Fruit fly (Drosophila melanogaster): Measurements from ENCODE around the gene CG13689.

The CG13689 gene

dm6 chr2L:602439-602879 is at the start of gene CG13689 (continued):
- TF ChIP-seq B-H2 (GFP tag; optimal IDR thresholded peaks at IDR 0.05) (no peak), CG6854 (GFP tag; optimal IDR thresholded peaks at IDR 0.05) (no peak), CG7372 (GFP tag; IDR thresholded peaks at IDR 0.05) (no peak; the same call in 1 of the 2 replicates), fru (optimal IDR thresholded peaks at IDR 0.05) (no peak), jing (GFP tag; optimal IDR thresholded peaks at IDR 0.05) (no peak), tll (GFP tag; optimal IDR thresholded peaks at IDR 0.05) (no peak), Dbx (GFP tag; IDR thresholded peaks at IDR 0.05) (no peak), mirr (GFP tag; optimal IDR thresholded peaks at IDR 0.05) (no peak), CG11456 (GFP tag; IDR thresholded peaks at IDR 0.05) (peak; percentile 86), Dip2 (GFP tag; IDR thresholded peaks at IDR 0.05) (peak; percentile 99), CG7745 (tag; optimal IDR thresholded peaks at IDR 0.05) (no peak), CG6813 (GFP tag; optimal IDR thresholded peaks at IDR 0.05) (no peak), CG33213 (GFP tag; optimal IDR thresholded peaks at IDR 0.05) (peak; percentile 24), TFAM (GFP tag; optimal IDR thresholded peaks at IDR 0.05) (no peak), NfI (GFP tag; optimal IDR thresholded peaks at IDR 0.05) (peak; percentile 60), CG10654 (GFP tag; optimal IDR thresholded peaks at IDR 0.05) (peak; percentile 33), sc (optimal IDR thresholded peaks at IDR 0.05) (no peak), sc (GFP tag; optimal IDR thresholded peaks at IDR 0.05) (no peak), sim (GFP tag; IDR thresholded peaks at IDR 0.05) (no peak), Mrtf (GFP tag; IDR thresholded peaks at IDR 0.05) (peak; percentile 22; the same call in 1 of the 3 replicates), Aef1 (GFP tag; IDR thresholded peaks at IDR 0.05) (peak; percentile 46; the same call in 1 of the 3 replicates), CG16813 (GFP tag; IDR thresholded peaks at IDR 0.05; ENCODE audit: partially characterized antibody) (no peak), exex (tag; optimal IDR thresholded peaks at IDR 0.05) (no peak), Nf-YA (GFP tag; IDR thresholded peaks at IDR 0.05) (no peak), CG3407 (GFP tag; optimal IDR thresholded peaks at IDR 0.05) (peak; percentile 17), ash1 (GFP tag; optimal IDR thresholded peaks at IDR 0.05) (no peak), lbe (GFP tag; optimal IDR thresholded peaks at IDR 0.05) (no peak), Chrac-16 (GFP tag; optimal IDR thresholded peaks at IDR 0.05) (peak; percentile 77), tx (GFP tag; optimal IDR thresholded peaks at IDR 0.05) (no peak), CG6765 (GFP tag; optimal IDR thresholded peaks at IDR 0.05) (no peak), zen2 (GFP tag; IDR thresholded peaks at IDR 0.05; ENCODE audit: partially characterized antibody) (no peak), CG12942 (GFP tag; optimal IDR thresholded peaks at IDR 0.05) (peak; percentile 0), lmd (GFP tag; IDR thresholded peaks at IDR 0.05) (peak; percentile 53; the same call in 1 of the 2 replicates), slp2 (GFP tag; optimal IDR thresholded peaks at IDR 0.05) (no peak), CG8944 (GFP tag; optimal IDR thresholded peaks at IDR 0.05) (peak; percentile 13), ap (GFP tag; IDR thresholded peaks at IDR 0.05) (no peak), Hr3 (GFP tag; optimal IDR thresholded peaks at IDR 0.05) (peak; percentile 67), CG6254 (GFP tag; optimal IDR thresholded peaks at IDR 0.05) (no peak), Dip3 (GFP tag; optimal IDR thresholded peaks at IDR 0.05) (peak; percentile 13), CG3995 (GFP tag; optimal IDR thresholded peaks at IDR 0.05) (peak; percentile 82), CG11504 (tag; optimal IDR thresholded peaks at IDR 0.05) (peak; percentile 59), da (GFP tag; optimal IDR thresholded peaks at IDR 0.05) (no peak), CG6791 (GFP tag; IDR thresholded peaks at IDR 0.05; ENCODE audit: partially characterized antibody) (no peak), CG12071 (GFP tag; optimal IDR thresholded peaks at IDR 0.05) (no peak), CTCF (GFP tag; optimal IDR thresholded peaks at IDR 0.05) (peak; percentile 100), bbx (GFP tag; IDR thresholded peaks at IDR 0.05; ENCODE audit: partially characterized antibody) (no peak), CG17328 (GFP tag; IDR thresholded peaks at IDR 0.05) (no peak; the same call in 1 of the 2 replicates), knrl (GFP tag; IDR thresholded peaks at IDR 0.05; ENCODE audit: partially characterized antibody) (no peak), CG2889 (GFP tag; IDR thresholded peaks at IDR 0.05) (no peak), toy (GFP tag; IDR thresholded peaks at IDR 0.05) (no peak), so (GFP tag; IDR thresholded peaks at IDR 0.05) (no peak), slou (GFP tag; optimal IDR thresholded peaks at IDR 0.05) (peak; percentile 23), CG5245 (GFP tag; optimal IDR thresholded peaks at IDR 0.05) (peak; percentile 48)

All from whole organism, embryonic.